Worm (Caenorhabditis elegans): Measurements from ENCODE around the gene C18B2.2.

DNA sequence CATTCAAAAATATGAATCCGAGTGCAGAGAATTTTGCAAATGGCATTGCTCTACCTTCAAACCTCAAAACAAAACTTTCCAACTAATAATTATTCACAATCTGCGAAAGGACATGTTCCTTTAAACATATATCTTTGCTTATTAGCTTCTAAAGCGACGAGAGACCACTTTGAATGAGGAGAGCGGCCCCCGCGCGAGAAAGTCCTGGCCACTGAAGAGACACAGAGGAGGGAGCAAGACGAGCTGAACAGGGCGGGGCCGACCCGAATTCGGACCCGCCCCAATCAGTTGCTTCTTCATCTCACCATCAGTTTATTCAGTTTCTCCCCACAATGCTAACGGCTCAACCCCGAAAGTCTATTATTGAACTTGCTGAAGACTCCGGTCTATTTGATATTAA is 37.6 kb upstream of the C18B2.2 start, which contains the start of gene T27A10.2:
- TF ChIP-seq nhr-25 (tag; optimal IDR thresholded peaks at IDR 0.05; ENCODE audit: borderline replicate concordance, insufficient read depth) = no peak
- no peak for TF ChIP-seq unc-39 (tag; optimal IDR thresholded peaks at IDR 0.05)
- no peak for TF ChIP-seq dpl-1 (GFP tag; optimal IDR thresholded peaks at IDR 0.05)
- no peak for TF ChIP-seq lim-7 (GFP tag; IDR thresholded peaks at IDR 0.05)
- no peak for TF ChIP-seq tag-97 (GFP tag; IDR thresholded peaks at IDR 0.05)
- TF ChIP-seq unc-62 (GFP tag; optimal IDR thresholded peaks at IDR 0.05 in 1 of 2) = no peak
- no peak for TF ChIP-seq unc-62 (tag; optimal IDR thresholded peaks at IDR 0.05)
- no peak for TF ChIP-seq snpc-4 (tag; optimal IDR thresholded peaks at IDR 0.05)
- no peak for TF ChIP-seq aly-2 (tag; optimal IDR thresholded peaks at IDR 0.05)
- no peak for TF ChIP-seq lin-39 (tag; optimal IDR thresholded peaks at IDR 0.05)
- TF ChIP-seq vab-7 (GFP tag; IDR thresholded peaks at IDR 0.05) = no peak
- TF ChIP-seq spr-1 (tag; optimal IDR thresholded peaks at IDR 0.05) = no peak

All from whole organism, L4 larva.